Worm (Caenorhabditis elegans): Measurements from ENCODE around the gene F55G1.7.

The F55G1.7 gene

ce11 chrIV:7451345-7451744, 18.3 kb downstream of the F55G1.7 start, which contains the start of gene tes-1:
TSS of gene tes-1 (minus strand) at chrIV:7451445.
- no peak for TF ChIP-seq nhr-11 (tag; optimal IDR thresholded peaks at IDR 0.05)
- no peak for TF ChIP-seq mdl-1 (tag; optimal IDR thresholded peaks at IDR 0.05)
- no peak for TF ChIP-seq ceh-82 (tag; optimal IDR thresholded peaks at IDR 0.05)
- no peak for TF ChIP-seq lsy-2 (tag; optimal IDR thresholded peaks at IDR 0.05)
- TF ChIP-seq lin-11 (tag; optimal IDR thresholded peaks at IDR 0.05) = no peak
- no peak for TF ChIP-seq nhr-12 (tag; optimal IDR thresholded peaks at IDR 0.05)
- no peak for TF ChIP-seq snpc-4 (tag; optimal IDR thresholded peaks at IDR 0.05)
- TF ChIP-seq nhr-25 (tag; optimal IDR thresholded peaks at IDR 0.05) = no peak
- no peak for TF ChIP-seq skn-1 (tag; optimal IDR thresholded peaks at IDR 0.05)
- no peak for TF ChIP-seq elt-3 (tag; optimal IDR thresholded peaks at IDR 0.05)
- no peak for TF ChIP-seq nhr-6 (tag; optimal IDR thresholded peaks at IDR 0.05)
- no peak for TF ChIP-seq lin-39 (tag; optimal IDR thresholded peaks at IDR 0.05)

DNA sequence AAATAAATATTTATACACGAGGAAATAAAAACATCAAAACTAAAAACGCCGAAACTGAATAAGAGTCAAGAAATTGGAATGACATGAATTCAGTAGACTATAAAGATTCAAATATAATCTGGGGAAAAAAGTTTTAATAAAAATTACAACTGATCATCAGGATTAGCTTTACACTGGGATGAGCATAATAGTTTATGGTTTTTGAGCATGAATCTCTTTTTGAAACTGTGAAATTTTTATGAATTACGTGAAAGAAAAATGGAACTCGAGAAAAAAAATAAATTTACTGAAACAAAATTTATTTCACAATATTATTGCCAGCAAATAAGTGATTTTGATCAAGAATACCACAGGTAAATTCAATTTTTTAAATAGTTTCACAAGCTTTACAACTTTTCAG, 22.1 kb downstream of the F55G1.7 start, which contains the start of gene B0496.2:
Gene B0496.2, plus strand, starts transcription at position 301 of the 400 bp plus-strand sequence.
- no peak for TF ChIP-seq elt-1 (tag; optimal IDR thresholded peaks at IDR 0.05)

DNA sequence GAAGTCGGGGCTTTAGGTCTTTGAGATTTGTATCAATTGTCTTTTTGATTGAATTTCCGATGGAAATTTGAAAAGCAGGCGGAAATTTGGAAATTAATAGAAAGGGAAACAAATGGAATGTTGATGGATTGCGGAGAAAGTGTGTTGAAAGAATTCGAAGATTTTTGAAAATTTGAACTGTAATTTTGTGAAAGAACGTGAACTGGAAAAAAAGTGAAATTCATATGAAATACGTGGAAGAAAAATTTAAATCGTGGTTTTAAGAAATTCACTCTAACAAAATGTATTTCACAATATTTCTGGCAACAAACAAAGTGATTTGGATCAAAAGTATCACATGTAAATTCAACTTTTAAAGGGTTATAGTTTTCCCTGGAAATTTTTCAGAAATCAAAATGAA, 23.6 kb downstream of the F55G1.7 start, which contains the start of gene B0496.1:
Gene B0496.1, plus strand, starts transcription at position 301 of the 400 bp plus-strand sequence.
- TF ChIP-seq egl-27 (tag; optimal IDR thresholded peaks at IDR 0.05) = no peak
- TF ChIP-seq alr-1 (tag; optimal IDR thresholded peaks at IDR 0.05) = no peak
- no peak for TF ChIP-seq nhr-23 (tag; optimal IDR thresholded peaks at IDR 0.05)

ce11 chrIV:7445236-7445635, 24.4 kb downstream of the F55G1.7 start, which contains the start of gene valv-1:
TSS of gene valv-1 (minus strand) at chrIV:7445336.
- TF ChIP-seq unc-55 (GFP tag; optimal IDR thresholded peaks at IDR 0.05) = no peak
- TF ChIP-seq fos-1 (tag; optimal IDR thresholded peaks at IDR 0.05) = peak; percentile 28
- no peak for TF ChIP-seq nhr-10 (tag; optimal IDR thresholded peaks at IDR 0.05)
- TF ChIP-seq sem-4 (tag; optimal IDR thresholded peaks at IDR 0.05) = no peak
- TF ChIP-seq blmp-1 (tag; optimal IDR thresholded peaks at IDR 0.05; ENCODE audit: insufficient read depth) = no peak
- no peak for TF ChIP-seq unc-39 (tag; optimal IDR thresholded peaks at IDR 0.05)
- no peak for TF ChIP-seq nhr-23 (tag; optimal IDR thresholded peaks at IDR 0.05)
- no peak for TF ChIP-seq sma-9 (GFP tag; optimal IDR thresholded peaks at IDR 0.05)
- no peak for TF ChIP-seq sma-9 (tag; optimal IDR thresholded peaks at IDR 0.05)

DNA sequence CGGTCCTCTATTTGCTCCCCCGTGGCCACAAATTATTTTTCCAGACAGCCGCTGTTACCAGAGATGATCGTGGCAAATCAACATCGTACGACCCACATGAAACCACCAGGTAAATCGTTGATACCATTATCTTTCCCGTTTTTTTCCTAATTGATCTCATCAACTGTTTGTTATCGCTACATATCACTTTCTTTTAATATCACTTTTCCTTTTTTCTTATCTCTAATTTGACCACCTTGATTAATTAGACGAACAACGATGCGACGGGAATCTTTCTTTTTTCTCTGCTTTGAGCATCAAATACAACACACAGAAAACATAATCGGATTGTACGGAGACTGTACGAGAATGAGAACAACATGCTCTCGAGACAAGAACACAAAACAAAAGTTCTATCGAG, 29.4 kb downstream of the F55G1.7 start:
- peak; percentile 80 for TF ChIP-seq blmp-1 (tag; optimal IDR thresholded peaks at IDR 0.05; ENCODE audit: insufficient read depth)
- TF ChIP-seq ztf-11 (tag; optimal IDR thresholded peaks at IDR 0.05) = no peak

ce11 chrIV:7439377-7439776, 30.3 kb downstream of the F55G1.7 start:
- TF ChIP-seq peb-1 (tag; optimal IDR thresholded peaks at IDR 0.05) (no peak), nhr-11 (tag; optimal IDR thresholded peaks at IDR 0.05) (no peak), nhr-25 (tag; optimal IDR thresholded peaks at IDR 0.05) (no peak), elt-1 (tag; optimal IDR thresholded peaks at IDR 0.05) (no peak), aly-2 (tag; optimal IDR thresholded peaks at IDR 0.05) (no peak), nhr-12 (tag; optimal IDR thresholded peaks at IDR 0.05) (no peak), mdl-1 (tag; optimal IDR thresholded peaks at IDR 0.05) (no peak), ceh-16 (tag; optimal IDR thresholded peaks at IDR 0.05) (no peak), ama-1 (optimal IDR thresholded peaks at IDR 0.05) (no peak), gmeb-1 (tag; optimal IDR thresholded peaks at IDR 0.05) (no peak), sma-9 (GFP tag; optimal IDR thresholded peaks at IDR 0.05) (no peak), sma-9 (tag; optimal IDR thresholded peaks at IDR 0.05) (no peak), nhr-21 (tag; optimal IDR thresholded peaks at IDR 0.05) (no peak), fos-1 (tag; optimal IDR thresholded peaks at IDR 0.05) (no peak), nhr-129 (tag; optimal IDR thresholded peaks at IDR 0.05) (no peak), nhr-237 (tag; optimal IDR thresholded peaks at IDR 0.05) (no peak), crh-2 (tag; optimal IDR thresholded peaks at IDR 0.05) (no peak), sem-4 (tag; optimal IDR thresholded peaks at IDR 0.05) (no peak)
